Worm (Caenorhabditis elegans): ENCODE measurements around the gene gcc-2.

Gene gcc-2

DNA sequence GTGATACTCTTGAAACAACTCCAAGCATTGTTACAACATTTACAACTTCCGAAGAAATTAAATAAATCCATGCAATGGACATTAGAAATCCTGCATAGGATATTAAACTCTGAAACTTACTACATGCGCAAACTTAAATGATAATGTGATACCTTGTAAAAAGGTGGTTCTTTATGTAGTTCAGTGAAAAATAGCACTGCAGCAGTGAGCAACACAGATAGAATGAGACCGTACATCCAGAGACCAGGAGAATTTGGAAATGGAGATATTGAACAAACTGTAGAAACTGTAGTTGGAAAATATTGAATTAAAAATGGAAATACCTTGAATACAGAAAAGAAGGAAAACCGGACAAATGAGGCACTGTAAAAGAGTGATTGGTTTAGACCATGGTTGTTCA lies 50.8 kb downstream of the gcc-2 start:
- no peak for TF ChIP-seq unc-62 (GFP tag; optimal IDR thresholded peaks at IDR 0.05)
